Fruit fly (Drosophila melanogaster) whole organism, embryonic: ENCODE results near the gene CG14401.

Source experiments
- Atf3 ChIP-seq: fragments of 200-800 bp; sonication (Bioruptor generic); optimal IDR thresholded peaks from 3 replicates; lab custom pipeline; 2016; ENCODE audit warnings: missing biosample characterization, missing genetic modification characterization
- B-H2 ChIP-seq: fragments of 200-800 bp; sonication (Bioruptor generic); optimal IDR thresholded peaks from 2 replicates; lab custom pipeline; 2018; ENCODE audit warnings: missing biosample characterization, mild to moderate bottlenecking, missing genetic modification characterization
- BEAF-32 ChIP-seq: fragments of 200-800 bp; sonication (Bioruptor generic); optimal IDR thresholded peaks from 3 replicates; lab custom pipeline; 2017; ENCODE audit warnings: missing biosample characterization, missing genetic modification characterization, mild to moderate bottlenecking, moderate library complexity, missing genetic modification reagents
- CG11085 ChIP-seq: fragments of 200-800 bp; sonication (Bioruptor generic); IDR thresholded peaks from 2 replicates; pipeline ENCODE4 v1.3.6; 2022; ENCODE audit warnings: missing biosample characterization, missing genetic modification characterization
- CG12236 ChIP-seq: fragments of 200-800 bp; sonication (Bioruptor generic); optimal IDR thresholded peaks from 2 replicates; lab custom pipeline; 2016; ENCODE audit warnings: missing biosample characterization, missing genetic modification characterization
- CG12659 ChIP-seq: fragments of 200-800 bp; sonication (Bioruptor generic); optimal IDR thresholded peaks from 3 replicates; lab custom pipeline; 2017; ENCODE audit warnings: mild to moderate bottlenecking, missing biosample characterization, missing genetic modification reagents, missing genetic modification characterization
- CG13296 ChIP-seq: fragments of 200-800 bp; sonication (Bioruptor generic); optimal IDR thresholded peaks from 3 replicates; lab custom pipeline; 2018; ENCODE audit warnings: missing biosample characterization, mild to moderate bottlenecking, missing genetic modification characterization
- CG14667 ChIP-seq: fragments of 200-800 bp; sonication (Bioruptor generic); IDR thresholded peaks from 2 replicates; pipeline ENCODE4 v1.3.6; 2022; ENCODE audit warnings: missing biosample characterization, missing genetic modification characterization
- CG15073 ChIP-seq: fragments of 200-800 bp; sonication (Bioruptor generic); optimal IDR thresholded peaks from 2 replicates; lab custom pipeline; 2016; ENCODE audit warnings: missing biosample characterization, missing genetic modification characterization
- CG17912 ChIP-seq: fragments of 200-800 bp; sonication (Bioruptor generic); optimal IDR thresholded peaks from 2 replicates; lab custom pipeline; 2018; ENCODE audit warnings: missing biosample characterization, mild to moderate bottlenecking, missing genetic modification characterization
- CG18764 ChIP-seq: fragments of 200-800 bp; sonication (Bioruptor generic); optimal IDR thresholded peaks from 3 replicates; lab custom pipeline; 2016; ENCODE audit warnings: missing biosample characterization, missing genetic modification characterization
- CG2129 ChIP-seq: fragments of 200-800 bp; sonication (Bioruptor generic); IDR thresholded peaks from 2 replicates; pipeline ENCODE4 v1.3.6; 2022; ENCODE audit warnings: missing biosample characterization, missing genetic modification characterization; ENCODE audit not compliant: partially characterized antibody
- CG2199 ChIP-seq: fragments of 200-800 bp; sonication (Bioruptor generic); IDR thresholded peaks from 3 replicates; pipeline ENCODE4 v1.3.6; 2022; ENCODE audit warnings: missing biosample characterization, missing genetic modification characterization
- CG33557 ChIP-seq: fragments of 200-800 bp; sonication (Bioruptor generic); optimal IDR thresholded peaks from 2 replicates; lab custom pipeline; 2019; ENCODE audit warnings: missing biosample characterization, mild to moderate bottlenecking, missing genetic modification characterization, moderate library complexity
- CG3995 ChIP-seq: fragments of 200-800 bp; sonication (Bioruptor generic); optimal IDR thresholded peaks from 3 replicates; lab custom pipeline; 2016; ENCODE audit warnings: missing biosample characterization, missing genetic modification characterization
- CG4424 ChIP-seq: fragments of 200-800 bp; sonication (Bioruptor generic); optimal IDR thresholded peaks from 3 replicates; lab custom pipeline; 2016; ENCODE audit warnings: missing biosample characterization, missing genetic modification characterization
- CG6683 ChIP-seq: fragments of 200-800 bp; sonication (Bioruptor generic); optimal IDR thresholded peaks from 2 replicates; lab custom pipeline; 2017; ENCODE audit warnings: missing biosample characterization, mild to moderate bottlenecking, missing genetic modification characterization, missing genetic modification reagents
- CG6813 ChIP-seq: fragments of 200-800 bp; sonication (Bioruptor generic); optimal IDR thresholded peaks from 2 replicates; lab custom pipeline; 2017; ENCODE audit warnings: missing biosample characterization, missing genetic modification characterization, mild to moderate bottlenecking, moderate library complexity, missing genetic modification reagents
- CG7963 ChIP-seq: fragments of 200-800 bp; sonication (Bioruptor generic); IDR thresholded peaks from 3 replicates; pipeline ENCODE4 v1.3.6; 2022; ENCODE audit warnings: missing biosample characterization, missing genetic modification characterization; ENCODE audit not compliant: partially characterized antibody
- CG7987 ChIP-seq: fragments of 200-800 bp; sonication (Bioruptor generic); optimal IDR thresholded peaks from 2 replicates; lab custom pipeline; 2018; ENCODE audit warnings: missing biosample characterization, mild to moderate bottlenecking, missing genetic modification characterization, moderate library complexity
- CG8281 ChIP-seq: fragments of 200-800 bp; sonication (Bioruptor generic); optimal IDR thresholded peaks from 2 replicates; lab custom pipeline; 2018; ENCODE audit warnings: missing biosample characterization, mild to moderate bottlenecking, missing genetic modification characterization, moderate library complexity
- CG8944 ChIP-seq: fragments of 200-800 bp; sonication (Bioruptor generic); optimal IDR thresholded peaks from 3 replicates; lab custom pipeline; 2016; ENCODE audit warnings: missing biosample characterization, missing genetic modification characterization
- CG9797 ChIP-seq: fragments of 200-800 bp; sonication (Bioruptor generic); optimal IDR thresholded peaks from 3 replicates; lab custom pipeline; 2018; ENCODE audit warnings: missing biosample characterization, mild to moderate bottlenecking, missing genetic modification characterization
- Doc3 ChIP-seq: fragments of 200-800 bp; sonication (Bioruptor generic); IDR thresholded peaks from 3 replicates; pipeline ENCODE4 v1.3.6; 2022; ENCODE audit warnings: missing biosample characterization, missing genetic modification characterization; ENCODE audit not compliant: partially characterized antibody
- Hr3 ChIP-seq: fragments of 200-800 bp; sonication (Bioruptor generic); optimal IDR thresholded peaks from 3 replicates; lab custom pipeline; 2016; ENCODE audit warnings: missing biosample characterization, missing genetic modification characterization
- Jarid2 ChIP-seq: fragments of 200-800 bp; sonication (Bioruptor generic); optimal IDR thresholded peaks from 3 replicates; lab custom pipeline; 2017; ENCODE audit warnings: mild to moderate bottlenecking, missing biosample characterization, missing genetic modification reagents, missing genetic modification characterization
- Mes4 ChIP-seq: fragments of 200-800 bp; sonication (Bioruptor generic); optimal IDR thresholded peaks from 2 replicates; lab custom pipeline; 2016; ENCODE audit warnings: missing biosample characterization, missing genetic modification characterization
- Myb ChIP-seq: fragments of 200-800 bp; sonication (Bioruptor generic); optimal IDR thresholded peaks from 2 replicates; lab custom pipeline; 2016; ENCODE audit warnings: missing biosample characterization, missing genetic modification characterization
- Poxn ChIP-seq: fragments of 200-800 bp; sonication (Bioruptor generic); IDR thresholded peaks from 2 replicates; pipeline ENCODE4 v1.3.6; 2022; ENCODE audit warnings: missing biosample characterization, missing genetic modification characterization
- Side ChIP-seq: fragments of 200-800 bp; sonication (Bioruptor generic); optimal IDR thresholded peaks from 2 replicates; lab custom pipeline; 2016; ENCODE audit warnings: missing biosample characterization, missing genetic modification characterization
- Sox100B ChIP-seq: fragments of 200-800 bp; sonication (Bioruptor generic); optimal IDR thresholded peaks from 3 replicates; lab custom pipeline; 2018; ENCODE audit warnings: missing biosample characterization, mild to moderate bottlenecking, missing genetic modification characterization
- Vsx1 ChIP-seq: fragments of 200-800 bp; sonication (Bioruptor generic); optimal IDR thresholded peaks from 2 replicates; lab custom pipeline; 2017; ENCODE audit warnings: missing biosample characterization, mild to moderate bottlenecking, missing genetic modification characterization, missing genetic modification reagents
- ac ChIP-seq: fragments of 200-800 bp; sonication (Bioruptor generic); optimal IDR thresholded peaks from 3 replicates; lab custom pipeline; 2017; ENCODE audit warnings: missing biosample characterization, mild to moderate bottlenecking, missing genetic modification characterization
- bbx ChIP-seq: fragments of 200-800 bp; sonication (Bioruptor generic); IDR thresholded peaks from 2 replicates; pipeline ENCODE4 v1.3.6; 2022; ENCODE audit warnings: missing biosample characterization, missing genetic modification characterization; ENCODE audit not compliant: partially characterized antibody
- fd64A ChIP-seq: fragments of 200-800 bp; sonication (Bioruptor generic); optimal IDR thresholded peaks from 3 replicates; lab custom pipeline; 2018; ENCODE audit warnings: missing biosample characterization, mild to moderate bottlenecking, missing genetic modification characterization
- her ChIP-seq: fragments of 200-800 bp; sonication (Bioruptor generic); optimal IDR thresholded peaks from 2 replicates; lab custom pipeline; 2016; ENCODE audit warnings: missing biosample characterization, missing genetic modification characterization
- jing ChIP-seq: fragments of 200-800 bp; sonication (Bioruptor generic); optimal IDR thresholded peaks from 2 replicates; lab custom pipeline; 2018; ENCODE audit warnings: missing biosample characterization, mild to moderate bottlenecking, missing genetic modification characterization
- lab ChIP-seq: fragments of 200-800 bp; sonication (Bioruptor generic); optimal IDR thresholded peaks from 3 replicates; lab custom pipeline; 2017; ENCODE audit warnings: missing biosample characterization, missing genetic modification characterization, mild to moderate bottlenecking, moderate library complexity, missing genetic modification reagents
- onecut ChIP-seq: fragments of 200-800 bp; sonication (Bioruptor generic); IDR thresholded peaks from 2 replicates; pipeline ENCODE4 v1.3.6; 2022; ENCODE audit warnings: missing biosample characterization, missing genetic modification characterization
- otp ChIP-seq: fragments of 200-800 bp; sonication (Bioruptor generic); IDR thresholded peaks from 3 replicates; pipeline ENCODE4, ENCODE4 v1.3.6; 2022; ENCODE audit warnings: missing biosample characterization, missing genetic modification characterization
- ro ChIP-seq: fragments of 200-800 bp; sonication (Bioruptor generic); IDR thresholded peaks from 2 replicates; pipeline ENCODE4 v1.3.6; 2022; ENCODE audit warnings: missing biosample characterization, missing genetic modification characterization
- seq ChIP-seq: fragments of 200-800 bp; sonication (Bioruptor generic); IDR thresholded peaks from 2 replicates; pipeline ENCODE4 v1.3.6; 2022; ENCODE audit warnings: missing biosample characterization, missing genetic modification characterization
- sima ChIP-seq: fragments of 200-800 bp; sonication (Bioruptor generic); optimal IDR thresholded peaks from 2 replicates; lab custom pipeline; 2016; ENCODE audit warnings: missing biosample characterization, missing genetic modification characterization
- slbo ChIP-seq: fragments of 200-800 bp; sonication (Bioruptor generic); IDR thresholded peaks from 2 replicates; pipeline ENCODE4 v1.3.6; 2022; ENCODE audit warnings: missing biosample characterization, missing genetic modification characterization
- so ChIP-seq: fragments of 200-800 bp; sonication (Bioruptor generic); IDR thresholded peaks from 3 replicates; pipeline ENCODE4 v1.3.6; 2022; ENCODE audit warnings: missing biosample characterization, missing genetic modification characterization
- toy ChIP-seq: fragments of 200-800 bp; sonication (Bioruptor generic); IDR thresholded peaks from 2 replicates; pipeline ENCODE4 v1.3.6; 2022; ENCODE audit warnings: missing biosample characterization, missing genetic modification characterization
- ttk ChIP-seq: fragments of 200-800 bp; sonication (Bioruptor generic); IDR thresholded peaks from 2 replicates; pipeline ENCODE4 v2.1.2; 2022; ENCODE audit warnings: missing biosample characterization, missing genetic modification characterization
- tup ChIP-seq: fragments of 200-800 bp; sonication (Bioruptor generic); optimal IDR thresholded peaks from 2 replicates; lab custom pipeline; 2016; ENCODE audit warnings: missing biosample characterization, mild to moderate bottlenecking, missing genetic modification characterization, moderate library complexity
- zen ChIP-seq: fragments of 200-800 bp; sonication (Bioruptor generic); optimal IDR thresholded peaks from 3 replicates; lab custom pipeline; 2018; ENCODE audit warnings: missing biosample characterization, mild to moderate bottlenecking, missing genetic modification characterization, moderate library complexity

Gene CG14401

DNA sequence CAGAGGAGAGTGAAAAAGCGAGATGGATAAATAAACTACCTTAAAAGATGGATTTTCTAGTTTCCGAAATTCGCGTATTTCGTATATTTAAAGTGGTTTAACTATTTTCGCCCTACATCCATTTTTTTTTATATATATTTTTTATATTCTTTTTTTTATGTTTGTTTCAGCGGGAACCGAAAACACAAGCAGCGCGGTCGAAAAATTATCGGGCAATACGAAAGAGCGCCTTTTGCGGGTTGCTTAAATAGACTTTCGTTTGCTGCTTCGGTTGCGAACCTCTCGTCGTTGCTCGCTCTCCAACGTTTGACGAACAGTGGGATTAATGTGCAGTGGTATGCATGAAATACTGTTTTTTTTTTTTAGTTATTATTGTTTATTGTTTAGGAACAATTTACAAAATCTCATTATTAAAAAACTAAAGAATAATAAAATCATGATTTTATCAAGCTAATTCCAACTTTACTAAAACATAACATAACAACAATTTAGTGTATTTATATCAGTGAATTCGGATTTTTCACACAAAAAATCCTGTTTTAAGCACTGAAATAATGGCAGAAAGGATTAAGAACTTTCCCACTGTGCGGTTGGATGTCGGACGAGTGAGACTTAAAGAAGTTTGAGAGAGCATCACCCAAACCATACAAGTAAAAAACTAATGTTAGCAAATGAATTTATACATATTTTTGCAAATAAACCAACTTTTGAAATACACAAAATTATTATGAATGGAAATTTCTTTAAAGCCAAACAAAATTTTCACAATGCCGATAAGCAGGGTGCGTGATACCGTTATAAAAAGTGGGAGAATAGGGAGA is 47.8 kb downstream of the CG14401 start (continued):
- peak; percentile 22 for TF ChIP-seq jing (GFP tag; lab: Kevin White, UChicago)
- peak; percentile 19 for TF ChIP-seq fd64A
- TF ChIP-seq Doc3 (GFP tag; lab: Robert Waterston, UW) = no peak
- TF ChIP-seq her (GFP tag; lab: Kevin White, UChicago) = no peak
- TF ChIP-seq CG2129 (GFP tag; lab: Robert Waterston, UW) = no peak
- peak; percentile 70 for TF ChIP-seq Hr3 (GFP tag; lab: Kevin White, UChicago)
- TF ChIP-seq CG8944 (GFP tag; lab: Kevin White, UChicago) = no peak
- no peak for TF ChIP-seq BEAF-32 (GFP tag; lab: Kevin White, UChicago)
- peak; percentile 51 for TF ChIP-seq slbo
- TF ChIP-seq CG3995 (GFP tag; lab: Kevin White, UChicago) = peak; percentile 58
- TF ChIP-seq Jarid2 = peak; percentile 73
- no peak for TF ChIP-seq otp (GFP tag; lab: Robert Waterston, UW)
- TF ChIP-seq CG8281 (tag; lab: Kevin White, UChicago) = peak; percentile 83
- peak; percentile 90 for TF ChIP-seq zen (tag; lab: Kevin White, UChicago)
- TF ChIP-seq CG15073 = peak; percentile 7
- peak; percentile 54 for TF ChIP-seq Vsx1 (GFP tag; lab: Kevin White, UChicago)
- no peak for TF ChIP-seq Atf3
- no peak for TF ChIP-seq ro (GFP tag; lab: Robert Waterston, UW)
- TF ChIP-seq CG14667 (GFP tag; lab: Robert Waterston, UW) = peak; percentile 76; the same call in 1 of the 2 replicates
- TF ChIP-seq B-H2 (GFP tag; lab: Kevin White, UChicago) = no peak
- TF ChIP-seq CG18764 (GFP tag; lab: Kevin White, UChicago) = peak; percentile 89
- no peak for TF ChIP-seq Myb
- peak; percentile 71 for TF ChIP-seq CG33557 (GFP tag; lab: Kevin White, UChicago)
- no peak for TF ChIP-seq bbx (GFP tag; lab: Robert Waterston, UW)
- no peak for TF ChIP-seq CG17912 (GFP tag; lab: Kevin White, UChicago)
- TF ChIP-seq lab = peak; percentile 96
- peak; percentile 94 for TF ChIP-seq Sox100B (GFP tag; lab: Kevin White, UChicago)
- TF ChIP-seq CG7987 = peak; percentile 83
- peak; percentile 35 for TF ChIP-seq CG9797
- TF ChIP-seq Side = no peak
- TF ChIP-seq CG13296 (GFP tag; lab: Kevin White, UChicago) = peak; percentile 97
- TF ChIP-seq tup (GFP tag; lab: Kevin White, UChicago) = peak; percentile 11
- peak; percentile 12 for TF ChIP-seq CG12236
- peak; percentile 87 for TF ChIP-seq CG6813 (GFP tag; lab: Kevin White, UChicago)
- TF ChIP-seq so (GFP tag; lab: Robert Waterston, UW) = peak; percentile 54; the same call in 2 of the 3 replicates
- no peak for TF ChIP-seq Poxn (GFP tag; lab: Robert Waterston, UW)
- TF ChIP-seq CG2199 (GFP tag; lab: Robert Waterston, UW) = no peak
- TF ChIP-seq CG6683 (GFP tag; lab: Kevin White, UChicago) = peak; percentile 92
- TF ChIP-seq CG7963 = no peak
- peak; percentile 95 for TF ChIP-seq CG4424
- peak; percentile 80 for TF ChIP-seq toy (GFP tag; lab: Robert Waterston, UW)
- TF ChIP-seq ac (GFP tag; lab: Kevin White, UChicago) = no peak
- TF ChIP-seq seq (GFP tag; lab: Robert Waterston, UW) = no peak
- TF ChIP-seq CG12659 (GFP tag; lab: Kevin White, UChicago) = peak; percentile 51
- TF ChIP-seq Mes4 = no peak
- TF ChIP-seq sima (GFP tag; lab: Kevin White, UChicago) = peak; percentile 51
- TF ChIP-seq onecut (GFP tag; lab: Robert Waterston, UW) = peak; percentile 79; the same call in 1 of the 2 replicates
- TF ChIP-seq CG11085 = peak; percentile 87
- TF ChIP-seq ttk = peak; percentile 6; the same call in 1 of the 2 replicates
